Fruit fly (Drosophila melanogaster) whole organism, wandering third instar larva: Measurements from ENCODE around the gene CG15563.

Experiments
- CrebA ChIP-seq: fragments of 200-800 bp; sonication (Bioruptor generic); optimal IDR thresholded peaks from 2 replicates; lab custom pipeline; 2016; ENCODE audit warnings: missing biosample characterization, mild to moderate bottlenecking, missing genetic modification characterization, borderline replicate concordance
- Dif ChIP-seq: fragments of 200-275, 200-300 bp; sonication (Bioruptor generic); optimal IDR thresholded peaks from 2 replicates; lab custom pipeline; 2018; ENCODE audit warnings: missing biosample characterization, missing genetic modification characterization; ENCODE audit not compliant: partially characterized antibody
- Hr78 ChIP-seq: fragments of >200 bp; optimal IDR thresholded peaks from 2 replicates; lab custom pipeline; 2017; ENCODE audit warnings: missing biosample characterization, missing genetic modification characterization
- Jra ChIP-seq: sonication (Bioruptor generic); optimal IDR thresholded peaks from 2 replicates; lab custom pipeline; 2016; ENCODE audit warnings: missing biosample characterization, missing genetic modification characterization
- Myc ChIP-seq: fragments of >200 bp; optimal IDR thresholded peaks from 2 replicates; lab custom pipeline; 2017
- OdsH ChIP-seq: fragments of 200-800 bp; sonication (Bioruptor generic); optimal IDR thresholded peaks from 2 replicates; lab custom pipeline; 2016; ENCODE audit warnings: missing biosample characterization, mild to moderate bottlenecking, missing genetic modification characterization
- Rel ChIP-seq, 2 experiments: fragments of 200-800 bp; sonication (Bioruptor generic) in 1 of 2; optimal IDR thresholded peaks; 2 replicates in 1 of 2; 3 replicates in 1 of 2; lab custom pipeline; 2016 to 2019; ENCODE audit warnings: mild to moderate bottlenecking in 2 of 2, missing biosample characterization in 2 of 2, missing genetic modification characterization in 2 of 2, moderate library complexity in 1 of 2
- brk ChIP-seq: fragments of 200-800 bp; sonication (Bioruptor generic); optimal IDR thresholded peaks from 2 replicates; lab custom pipeline; 2016; ENCODE audit warnings: missing biosample characterization, mild to moderate bottlenecking, missing genetic modification characterization
- dl ChIP-seq, 2 experiments: fragments of 175-275, 200-275 bp in 1 of 2; fragments of 200-275 bp in 1 of 2; sonication (Bioruptor generic); optimal IDR thresholded peaks; lab custom pipeline; 2018; ENCODE audit warnings: mild to moderate bottlenecking in 2 of 2, missing biosample characterization in 2 of 2, missing genetic modification characterization in 2 of 2, moderate library complexity in 2 of 2; ENCODE audit not compliant: partially characterized antibody in 2 of 2, insufficient read depth in 1 of 2
- lola ChIP-seq: fragments of >200 bp; optimal IDR thresholded peaks from 2 replicates; lab custom pipeline; 2017; ENCODE audit warnings: missing biosample characterization, missing genetic modification characterization
- pan ChIP-seq: fragments of >200 bp; optimal IDR thresholded peaks from 2 replicates; lab custom pipeline; 2017

DNA sequence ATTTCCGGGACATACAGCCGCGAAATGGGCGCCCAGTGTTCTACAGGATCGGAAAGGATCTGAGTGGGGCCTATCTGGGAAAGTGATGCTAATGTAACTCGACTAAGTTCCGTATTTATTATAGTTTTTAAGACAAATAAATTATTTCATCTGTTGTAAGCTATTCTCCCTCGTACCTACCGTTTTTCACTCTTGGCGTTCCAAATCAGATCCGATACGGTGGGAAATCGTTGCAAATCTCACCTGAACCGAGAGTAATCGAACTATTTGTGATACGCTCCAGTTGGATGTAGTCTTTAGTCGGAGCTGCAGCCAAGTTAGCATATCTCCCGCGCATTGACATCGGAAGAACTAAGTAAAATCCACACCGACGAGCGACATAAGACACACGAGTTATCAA lies 27.8 kb upstream of the CG15563 start, which contains the start of gene CAH16:
- no peak for TF ChIP-seq dl (GFP tag; optimal IDR thresholded peaks at IDR 0.05; lab: Kevin White, UChicago; ENCODE audit: insufficient read depth in 1 of 2, partially characterized antibody in 2 of 2)
- TF ChIP-seq CrebA (GFP tag; lab: Kevin White, UChicago): no peak
- no peak for TF ChIP-seq brk (GFP tag; lab: Kevin White, UChicago)
- no peak for TF ChIP-seq pan (lab: Kevin White, UChicago)
- no peak for TF ChIP-seq Hr78 (GFP tag; lab: Kevin White, UChicago)
- TF ChIP-seq OdsH (GFP tag; lab: Kevin White, UChicago): no peak
- TF ChIP-seq lola (GFP tag; lab: Kevin White, UChicago): no peak
- TF ChIP-seq Rel (GFP tag; optimal IDR thresholded peaks at IDR 0.05; lab: Kevin White, UChicago): no peak
- TF ChIP-seq Rel (tag; optimal IDR thresholded peaks at IDR 0.05; lab: Kevin White, UChicago): no peak
- TF ChIP-seq Myc (lab: Kevin White, UChicago): no peak
- no peak for TF ChIP-seq Jra (GFP tag; lab: Kevin White, UChicago)
- no peak for TF ChIP-seq Dif (GFP tag; lab: Kevin White, UChicago)
